Worm (Caenorhabditis elegans) whole organism, mixed stage, embryonic: ENCODE data around the gene tag-343.

Experiments
- M03D4.4 ChIP-seq: sonication (generic microtip); optimal IDR thresholded peaks from 2 replicates; lab custom pipeline; 2017; ENCODE audit warnings: mild to moderate bottlenecking, missing genetic modification characterization, missing compliant biosample characterization
- bed-3 ChIP-seq: fragments of 200-800 bp; sonication (Bioruptor generic); optimal IDR thresholded peaks from 3 replicates; lab custom pipeline; 2018; ENCODE audit warnings: mild to moderate bottlenecking, missing genetic modification characterization, moderate library complexity, missing compliant biosample characterization
- blmp-1 ChIP-seq: fragments of 150-350 bp; optimal IDR thresholded peaks from 2 replicates; lab custom pipeline; 2014; ENCODE audit warnings: missing biosample characterization, missing genetic modification characterization
- ceh-39 ChIP-seq: fragments of 150-350 bp; optimal IDR thresholded peaks from 2 replicates; lab custom pipeline; 2014; ENCODE audit warnings: missing biosample characterization, missing genetic modification characterization
- ceh-43 ChIP-seq: fragments of 200-800 bp; sonication (Bioruptor generic); optimal IDR thresholded peaks from 2 replicates; lab custom pipeline; 2018; ENCODE audit warnings: mild to moderate bottlenecking, missing genetic modification characterization, moderate library complexity, missing compliant biosample characterization
- ceh-83 ChIP-seq: fragments of 200-800 bp; sonication (Bioruptor generic); optimal IDR thresholded peaks from 2 replicates; lab custom pipeline; 2018; ENCODE audit warnings: mild to moderate bottlenecking, missing genetic modification characterization, missing compliant biosample characterization
- ces-1 ChIP-seq: fragments of 150-350 bp; optimal IDR thresholded peaks from 2 replicates; lab custom pipeline; 2014; ENCODE audit warnings: missing biosample characterization, missing genetic modification reagents, missing genetic modification characterization
- cnd-1 ChIP-seq: fragments of 200-800 bp; sonication (Bioruptor generic); optimal IDR thresholded peaks from 2 replicates; lab custom pipeline; 2018; ENCODE audit warnings: mild to moderate bottlenecking, missing genetic modification characterization, missing compliant biosample characterization
- drap-1 ChIP-seq: fragments of 200-800 bp; sonication (Bioruptor generic); optimal IDR thresholded peaks from 3 replicates; lab custom pipeline; 2018; ENCODE audit warnings: mild to moderate bottlenecking, missing genetic modification characterization, missing compliant biosample characterization
- elt-1 ChIP-seq: sonication (generic microtip); optimal IDR thresholded peaks from 2 replicates; lab custom pipeline; 2017; ENCODE audit warnings: missing genetic modification characterization, mild to moderate bottlenecking, missing compliant biosample characterization, antibody characterized with exemption, moderate library complexity, borderline replicate concordance; ENCODE audit not compliant: insufficient read depth
- elt-3 ChIP-seq: fragments of 150-350 bp; optimal IDR thresholded peaks from 2 replicates; lab custom pipeline; 2014; ENCODE audit warnings: missing biosample characterization, missing genetic modification characterization
- flh-1 ChIP-seq: fragments of 200-800 bp; sonication (Bioruptor generic); optimal IDR thresholded peaks from 2 replicates; lab custom pipeline; 2018; ENCODE audit warnings: mild to moderate bottlenecking, missing genetic modification characterization, moderate library complexity, missing compliant biosample characterization
- hlh-1 ChIP-seq: fragments of 150-350 bp; optimal IDR thresholded peaks from 2 replicates; lab custom pipeline; 2014; ENCODE audit warnings: missing biosample characterization, missing genetic modification reagents, missing genetic modification characterization
- lin-13 ChIP-seq: fragments of 150-350 bp; optimal IDR thresholded peaks from 2 replicates; lab custom pipeline; 2014; ENCODE audit warnings: missing biosample characterization, missing genetic modification characterization
- lin-32 ChIP-seq: fragments of 200-800 bp; sonication (Bioruptor generic); optimal IDR thresholded peaks from 2 replicates; lab custom pipeline; 2018; ENCODE audit warnings: mild to moderate bottlenecking, missing genetic modification characterization, missing compliant biosample characterization
- mab-5 ChIP-seq: fragments of 150-350 bp; optimal IDR thresholded peaks from 2 replicates; lab custom pipeline; 2014; ENCODE audit warnings: missing biosample characterization, missing genetic modification characterization
- mep-1 ChIP-seq: fragments of 150-350 bp; optimal IDR thresholded peaks from 2 replicates; lab custom pipeline; 2017; ENCODE audit warnings: missing biosample characterization, missing genetic modification reagents, missing genetic modification characterization, inconsistent platforms
- mls-2 ChIP-seq: sonication (generic microtip); optimal IDR thresholded peaks from 2 replicates; lab custom pipeline; 2016; ENCODE audit warnings: mild to moderate bottlenecking, missing genetic modification characterization, moderate library complexity, missing compliant biosample characterization
- nhr-12 ChIP-seq: fragments of 150-350 bp; optimal IDR thresholded peaks from 2 replicates; lab custom pipeline; 2014; ENCODE audit warnings: missing biosample characterization, missing genetic modification characterization
- nhr-2 ChIP-seq: fragments of 150-350 bp; optimal IDR thresholded peaks from 2 replicates; lab custom pipeline; 2014; ENCODE audit warnings: missing biosample characterization, missing genetic modification characterization
- nhr-237 ChIP-seq: fragments of 150-350 bp; optimal IDR thresholded peaks from 2 replicates; lab custom pipeline; 2014; ENCODE audit warnings: missing biosample characterization, missing genetic modification characterization
- nhr-28 ChIP-seq: fragments of 150-350 bp; optimal IDR thresholded peaks from 2 replicates; lab custom pipeline; 2014; ENCODE audit warnings: missing biosample characterization, missing genetic modification characterization
- nhr-76 ChIP-seq: sonication (generic microtip); optimal IDR thresholded peaks from 2 replicates; lab custom pipeline; 2017; ENCODE audit warnings: missing biosample characterization, missing genetic modification characterization
- pha-4 ChIP-seq: fragments of 150-350 bp; optimal IDR thresholded peaks from 2 replicates; lab custom pipeline; 2018; ENCODE audit warnings: missing biosample characterization, missing genetic modification reagents, missing genetic modification characterization
- sem-2 ChIP-seq: fragments of 200-800 bp; sonication (Bioruptor generic); optimal IDR thresholded peaks from 2 replicates; lab custom pipeline; 2018; ENCODE audit warnings: mild to moderate bottlenecking, missing genetic modification characterization, missing compliant biosample characterization
- snpc-4 ChIP-seq: fragments of 150-350 bp; optimal IDR thresholded peaks from 2 replicates; lab custom pipeline; 2014; ENCODE audit warnings: missing biosample characterization, missing genetic modification characterization
- sptf-1 ChIP-seq: sonication (generic microtip); optimal IDR thresholded peaks from 2 replicates; lab custom pipeline; 2017; ENCODE audit warnings: mild to moderate bottlenecking, missing genetic modification characterization, moderate library complexity, missing compliant biosample characterization
- tbx-8 ChIP-seq: fragments of 200-800 bp; sonication (Bioruptor generic); optimal IDR thresholded peaks from 2 replicates; lab custom pipeline; 2018; ENCODE audit warnings: mild to moderate bottlenecking, missing genetic modification characterization, moderate library complexity, missing compliant biosample characterization
- unc-120 ChIP-seq: sonication (generic microtip); optimal IDR thresholded peaks from 2 replicates; lab custom pipeline; 2017; ENCODE audit warnings: missing genetic modification characterization, missing compliant biosample characterization; ENCODE audit not compliant: poor library complexity, severe bottlenecking
- unc-39 ChIP-seq: fragments of 150-350 bp; optimal IDR thresholded peaks from 2 replicates; lab custom pipeline; 2014; ENCODE audit warnings: missing biosample characterization, missing genetic modification characterization
- unc-62 ChIP-seq: fragments of 150-350 bp; optimal IDR thresholded peaks from 2 replicates; lab custom pipeline; 2014; ENCODE audit warnings: missing biosample characterization, missing genetic modification reagents, missing genetic modification characterization
- zip-8 ChIP-seq: fragments of 150-350 bp; optimal IDR thresholded peaks from 2 replicates; lab custom pipeline; 2014; ENCODE audit warnings: missing biosample characterization, missing genetic modification characterization
- ztf-11 ChIP-seq: fragments of 150-350 bp; optimal IDR thresholded peaks from 2 replicates; lab custom pipeline; 2014; ENCODE audit warnings: missing biosample characterization, missing genetic modification characterization

The tag-343 gene

ce11 chrX:16702232-16702631 lies 27.7 kb upstream of the tag-343 start, which contains the start of gene F22H10.1:
F22H10.1 (plus strand) TSS chrX:16702442.
- no peak for TF ChIP-seq mls-2
- no peak for TF ChIP-seq pha-4 (tag; lab: Kevin White, UChicago)
- no peak for TF ChIP-seq nhr-12 (tag; lab: Kevin White, UChicago)
- no peak for TF ChIP-seq mab-5
- TF ChIP-seq ztf-11 (tag; lab: Kevin White, UChicago) = no peak
- TF ChIP-seq drap-1 (GFP tag; lab: Kevin White, UChicago) = no peak
- no peak for TF ChIP-seq nhr-237 (tag; lab: Kevin White, UChicago)
- TF ChIP-seq tbx-8 = no peak
- TF ChIP-seq zip-8 (tag; lab: Kevin White, UChicago) = no peak
- TF ChIP-seq sptf-1 (tag; lab: Kevin White, UChicago) = no peak
- no peak for TF ChIP-seq sem-2 (GFP tag; lab: Kevin White, UChicago)
- TF ChIP-seq lin-32 (GFP tag; lab: Kevin White, UChicago) = no peak
- no peak for TF ChIP-seq snpc-4 (tag; lab: Kevin White, UChicago)
- TF ChIP-seq lin-13 = no peak
- TF ChIP-seq M03D4.4 (tag; lab: Kevin White, UChicago) = no peak
- TF ChIP-seq unc-39 (tag; lab: Kevin White, UChicago) = no peak
- TF ChIP-seq unc-62 = no peak
- no peak for TF ChIP-seq ceh-43 (GFP tag; lab: Kevin White, UChicago)
- no peak for TF ChIP-seq mep-1 (tag; lab: Kevin White, UChicago)

ce11 chrX:16698074-16698473 lies 23.5 kb upstream of the tag-343 start:
- no peak for TF ChIP-seq M03D4.4 (tag; lab: Kevin White, UChicago)
- no peak for TF ChIP-seq snpc-4 (tag; lab: Kevin White, UChicago)
- TF ChIP-seq unc-39 (tag; lab: Kevin White, UChicago) = no peak
- no peak for TF ChIP-seq blmp-1 (tag; lab: Kevin White, UChicago)
- no peak for TF ChIP-seq flh-1
- TF ChIP-seq lin-32 (GFP tag; lab: Kevin White, UChicago) = no peak
- no peak for TF ChIP-seq tbx-8
- no peak for TF ChIP-seq nhr-28
- TF ChIP-seq elt-1 = no peak
- TF ChIP-seq ceh-43 (GFP tag; lab: Kevin White, UChicago) = no peak
- no peak for TF ChIP-seq cnd-1 (tag; lab: Kevin White, UChicago)
- no peak for TF ChIP-seq zip-8 (tag; lab: Kevin White, UChicago)
- TF ChIP-seq mep-1 (tag; lab: Kevin White, UChicago) = no peak
- TF ChIP-seq nhr-76 (tag; lab: Kevin White, UChicago) = no peak
- TF ChIP-seq ceh-39 (tag; lab: Kevin White, UChicago) = no peak
- no peak for TF ChIP-seq elt-3 (tag; lab: Kevin White, UChicago)
- TF ChIP-seq nhr-12 (tag; lab: Kevin White, UChicago) = no peak
- no peak for TF ChIP-seq sptf-1 (tag; lab: Kevin White, UChicago)
- TF ChIP-seq lin-13 = no peak

- TF ChIP-seq mls-2 = no peak
- TF ChIP-seq M03D4.4 (tag; lab: Kevin White, UChicago) = no peak
- no peak for TF ChIP-seq elt-3 (tag; lab: Kevin White, UChicago)
- no peak for TF ChIP-seq ztf-11 (tag; lab: Kevin White, UChicago)
- no peak for TF ChIP-seq mab-5
- no peak for TF ChIP-seq nhr-2 (tag; lab: Kevin White, UChicago)
- TF ChIP-seq sptf-1 (tag; lab: Kevin White, UChicago) = no peak
- no peak for TF ChIP-seq hlh-1 (tag; lab: Kevin White, UChicago)
- no peak for TF ChIP-seq lin-13
- no peak for TF ChIP-seq nhr-76 (tag; lab: Kevin White, UChicago)
- TF ChIP-seq ceh-83 (GFP tag; lab: Kevin White, UChicago) = no peak
- no peak for TF ChIP-seq nhr-28
- TF ChIP-seq mep-1 (tag; lab: Kevin White, UChicago) = no peak
- TF ChIP-seq ceh-43 (GFP tag; lab: Kevin White, UChicago) = no peak
- no peak for TF ChIP-seq drap-1 (GFP tag; lab: Kevin White, UChicago)
- no peak for TF ChIP-seq sem-2 (GFP tag; lab: Kevin White, UChicago)
- TF ChIP-seq ces-1 (GFP tag; lab: Kevin White, UChicago) = no peak
Measured at ce11 chrX:16696822-16697221, 22.3 kb upstream of the tag-343 start.

- no peak for TF ChIP-seq nhr-12 (tag; lab: Kevin White, UChicago)
- no peak for TF ChIP-seq ztf-11 (tag; lab: Kevin White, UChicago)
- TF ChIP-seq lin-32 (GFP tag; lab: Kevin White, UChicago) = no peak
- no peak for TF ChIP-seq nhr-237 (tag; lab: Kevin White, UChicago)
- TF ChIP-seq M03D4.4 (tag; lab: Kevin White, UChicago) = no peak
- TF ChIP-seq tbx-8 = no peak
- no peak for TF ChIP-seq nhr-28
- TF ChIP-seq sem-2 (GFP tag; lab: Kevin White, UChicago) = no peak
- no peak for TF ChIP-seq unc-62
- no peak for TF ChIP-seq blmp-1 (tag; lab: Kevin White, UChicago)
- no peak for TF ChIP-seq unc-39 (tag; lab: Kevin White, UChicago)
- TF ChIP-seq drap-1 (GFP tag; lab: Kevin White, UChicago) = no peak
- TF ChIP-seq hlh-1 (tag; lab: Kevin White, UChicago) = no peak
- no peak for TF ChIP-seq unc-120 (tag; lab: Kevin White, UChicago)
- no peak for TF ChIP-seq nhr-76 (tag; lab: Kevin White, UChicago)
- no peak for TF ChIP-seq zip-8 (tag; lab: Kevin White, UChicago)
- TF ChIP-seq ceh-39 (tag; lab: Kevin White, UChicago) = no peak
- no peak for TF ChIP-seq mep-1 (tag; lab: Kevin White, UChicago)
- TF ChIP-seq bed-3 (GFP tag; lab: Kevin White, UChicago) = no peak
Measured at ce11 chrX:16695184-16695583, 20.7 kb upstream of the tag-343 start.
